Worm (Caenorhabditis elegans) whole organism, young adult: ENCODE measurements around the gene col-116.

Experiments
- C06A6.2 ChIP-seq: fragments of 200-800 bp; sonication (Bioruptor generic); conservative IDR thresholded peaks from 2 replicates; pipeline ENCODE4 v1.3.6; 2022; ENCODE audit warnings: missing genetic modification characterization, missing compliant biosample characterization
- C17E4.6 ChIP-seq: fragments of 200-800 bp; sonication (Bioruptor generic); IDR thresholded peaks from 2 replicates; pipeline ENCODE4 v1.3.6; 2022; ENCODE audit warnings: missing genetic modification reagents, missing genetic modification characterization, missing compliant biosample characterization
- D2030.7 ChIP-seq: fragments of 200-800 bp; sonication (Bioruptor generic); IDR thresholded peaks from 2 replicates; pipeline ENCODE4 v1.3.6; 2022; ENCODE audit warnings: missing genetic modification reagents, missing genetic modification characterization, missing compliant biosample characterization
- F10E7.11 ChIP-seq: sonication (generic microtip); optimal IDR thresholded peaks from 2 replicates; lab custom pipeline; 2017; ENCODE audit warnings: mild to moderate bottlenecking, missing genetic modification characterization, moderate library complexity, missing compliant biosample characterization
- F22D6.2 ChIP-seq: sonication (generic microtip); optimal IDR thresholded peaks from 2 replicates; lab custom pipeline; 2016; ENCODE audit warnings: mild to moderate bottlenecking, missing genetic modification characterization, missing compliant biosample characterization
- F23B12.7 ChIP-seq: sonication (generic microtip); optimal IDR thresholded peaks from 2 replicates; lab custom pipeline; 2017; ENCODE audit warnings: missing genetic modification characterization, mild to moderate bottlenecking, missing compliant biosample characterization, antibody characterized with exemption, moderate library complexity; ENCODE audit not compliant: insufficient read depth
- F33H1.4 ChIP-seq: fragments of 200-800 bp; sonication (Bioruptor generic); IDR thresholded peaks from 2 replicates; pipeline ENCODE4 v1.3.6; 2022; ENCODE audit warnings: missing genetic modification reagents, missing genetic modification characterization, missing compliant biosample characterization
- F37B4.10 ChIP-seq: fragments of 200-800 bp; sonication (Bioruptor generic); IDR thresholded peaks from 2 replicates; pipeline ENCODE4 v1.3.6; 2022; ENCODE audit warnings: missing genetic modification characterization, missing compliant biosample characterization
- F55B11.4 ChIP-seq: sonication (generic microtip); optimal IDR thresholded peaks from 2 replicates; lab custom pipeline; 2016; ENCODE audit warnings: missing compliant biosample characterization, missing genetic modification characterization, borderline replicate concordance; ENCODE audit not compliant: insufficient read depth
- F57A8.1 ChIP-seq: fragments of 200-800 bp; sonication (Bioruptor generic); optimal IDR thresholded peaks from 2 replicates; lab custom pipeline; 2018; ENCODE audit warnings: mild to moderate bottlenecking, missing genetic modification characterization, moderate library complexity, missing compliant biosample characterization
- F57C9.4 ChIP-seq: sonication (generic microtip); optimal IDR thresholded peaks from 2 replicates; lab custom pipeline; 2017; ENCODE audit warnings: mild to moderate bottlenecking, missing genetic modification characterization, missing compliant biosample characterization
- T07F8.4 ChIP-seq: sonication (generic microtip); optimal IDR thresholded peaks from 2 replicates; lab custom pipeline; 2016; ENCODE audit warnings: mild to moderate bottlenecking, missing genetic modification characterization, moderate library complexity, missing compliant biosample characterization
- T26A5.8 ChIP-seq: sonication (generic microtip); optimal IDR thresholded peaks from 2 replicates; lab custom pipeline; 2016; ENCODE audit warnings: missing genetic modification characterization, missing compliant biosample characterization
- Y53F4B.3 ChIP-seq: fragments of 200-800 bp; sonication (Bioruptor generic); IDR thresholded peaks from 2 replicates; pipeline ENCODE4 v1.3.6; 2022; ENCODE audit warnings: missing genetic modification reagents, missing genetic modification characterization, missing compliant biosample characterization
- Y67H2A.10 ChIP-seq: fragments of 200-800 bp; sonication (Bioruptor generic); conservative IDR thresholded peaks from 2 replicates; pipeline ENCODE4 v1.3.6; 2022; ENCODE audit warnings: missing genetic modification reagents, missing genetic modification characterization, missing compliant biosample characterization
- Y79H2A.3 ChIP-seq: fragments of 200-800 bp; sonication (Bioruptor generic); conservative IDR thresholded peaks from 2 replicates; pipeline ENCODE4 v1.3.6; 2022; ENCODE audit warnings: missing genetic modification reagents, missing genetic modification characterization, missing compliant biosample characterization
- ZK185.1 ChIP-seq: sonication (generic microtip); optimal IDR thresholded peaks from 2 replicates; lab custom pipeline; 2016; ENCODE audit warnings: mild to moderate bottlenecking, missing genetic modification characterization, missing compliant biosample characterization; ENCODE audit not compliant: poor library complexity, severe bottlenecking
- akir-1 ChIP-seq: fragments of 200-800 bp; sonication (Bioruptor generic); optimal IDR thresholded peaks from 2 replicates; lab custom pipeline; 2018; ENCODE audit warnings: mild to moderate bottlenecking, missing genetic modification characterization, moderate library complexity, missing compliant biosample characterization
- aptf-3 ChIP-seq: fragments of 200-800 bp; sonication (Bioruptor generic); IDR thresholded peaks from 2 replicates; pipeline ENCODE4 v1.3.6; 2022; ENCODE audit warnings: missing genetic modification characterization, missing compliant biosample characterization
- bed-2 ChIP-seq: fragments of 200-800 bp; sonication (Bioruptor generic); IDR thresholded peaks from 2 replicates; pipeline ENCODE4 v1.3.6; 2022; ENCODE audit warnings: missing genetic modification reagents, missing genetic modification characterization, missing compliant biosample characterization
- cebp-2 ChIP-seq: fragments of 200-800 bp; sonication (Bioruptor generic); IDR thresholded peaks from 2 replicates; pipeline ENCODE4 v1.3.6; 2022; ENCODE audit warnings: missing genetic modification characterization, missing compliant biosample characterization
- ceh-40 ChIP-seq: fragments of 200-800 bp; sonication (Bioruptor generic); IDR thresholded peaks from 2 replicates; pipeline ENCODE4 v1.3.6; 2022; ENCODE audit warnings: missing genetic modification characterization, missing compliant biosample characterization
- ceh-79 ChIP-seq: sonication (generic microtip); optimal IDR thresholded peaks from 2 replicates; lab custom pipeline; 2017; ENCODE audit warnings: mild to moderate bottlenecking, missing genetic modification characterization, missing compliant biosample characterization
- ceh-91 ChIP-seq: fragments of 200-800 bp; sonication (Bioruptor generic); IDR thresholded peaks from 2 replicates; pipeline ENCODE4 v1.3.6; 2022; ENCODE audit warnings: missing genetic modification reagents, missing genetic modification characterization, missing compliant biosample characterization
- die-1 ChIP-seq: sonication (generic microtip); optimal IDR thresholded peaks from 2 replicates; lab custom pipeline; 2016; ENCODE audit warnings: missing genotype, mild to moderate bottlenecking, missing genetic modification characterization, missing compliant biosample characterization
- efl-1 ChIP-seq: fragments of 150-350 bp; optimal IDR thresholded peaks from 2 replicates; lab custom pipeline; 2014; ENCODE audit warnings: missing biosample characterization, missing genetic modification reagents, missing genetic modification characterization
- fkh-3 ChIP-seq: sonication (generic microtip); optimal IDR thresholded peaks from 2 replicates; lab custom pipeline; 2016; ENCODE audit warnings: mild to moderate bottlenecking, missing genetic modification characterization, missing compliant biosample characterization
- hmg-1.2 ChIP-seq: fragments of 200-800 bp; sonication (Bioruptor generic); IDR thresholded peaks from 2 replicates; pipeline ENCODE4 v1.3.6; 2022; ENCODE audit warnings: missing genetic modification reagents, missing genetic modification characterization, missing compliant biosample characterization
- let-526 ChIP-seq: fragments of 200-800 bp; sonication (Bioruptor generic); IDR thresholded peaks from 2 replicates; pipeline ENCODE4 v1.3.6; 2022; ENCODE audit warnings: missing genetic modification reagents, missing genetic modification characterization, missing compliant biosample characterization
- lin-40 ChIP-seq: sonication (generic microtip); optimal IDR thresholded peaks from 2 replicates; lab custom pipeline; 2016; ENCODE audit warnings: missing genetic modification characterization, mild to moderate bottlenecking, missing compliant biosample characterization, missing genotype, missing genetic modification reagents
- lin-54 ChIP-seq: fragments of 200-800 bp; sonication (Bioruptor generic); optimal IDR thresholded peaks from 2 replicates; lab custom pipeline; 2018; ENCODE audit warnings: mild to moderate bottlenecking, missing genetic modification characterization, missing compliant biosample characterization
- lsl-1 ChIP-seq: fragments of 200-800 bp; sonication (Bioruptor generic); optimal IDR thresholded peaks from 2 replicates; lab custom pipeline; 2018; ENCODE audit warnings: mild to moderate bottlenecking, missing genetic modification characterization, moderate library complexity, missing compliant biosample characterization
- madf-10 ChIP-seq: sonication (generic microtip); optimal IDR thresholded peaks from 2 replicates; lab custom pipeline; 2016; ENCODE audit warnings: mild to moderate bottlenecking, missing genetic modification characterization, missing compliant biosample characterization
- madf-3 ChIP-seq: fragments of 200-800 bp; sonication (Bioruptor generic); IDR thresholded peaks from 2 replicates; pipeline ENCODE4 v1.3.6; 2022; ENCODE audit warnings: missing genetic modification reagents, missing genetic modification characterization, missing compliant biosample characterization
- nfya-1 ChIP-seq: sonication (generic microtip); optimal IDR thresholded peaks from 2 replicates; lab custom pipeline; 2017; ENCODE audit warnings: antibody characterized with exemption, missing compliant biosample characterization, missing genetic modification characterization, borderline replicate concordance; ENCODE audit not compliant: insufficient read depth
- nfyb-1 ChIP-seq: fragments of 200-800 bp; sonication (Bioruptor generic); IDR thresholded peaks from 2 replicates; pipeline ENCODE4 v1.3.6; 2022; ENCODE audit warnings: missing genetic modification reagents, missing genetic modification characterization, missing compliant biosample characterization
- nhr-27 ChIP-seq: fragments of 200-800 bp; sonication (Bioruptor generic); optimal IDR thresholded peaks from 2 replicates; lab custom pipeline; 2018; ENCODE audit warnings: mild to moderate bottlenecking, missing genetic modification characterization, moderate library complexity, missing compliant biosample characterization
- rcor-1 ChIP-seq: fragments of 200-800 bp; sonication (Bioruptor generic); IDR thresholded peaks from 2 replicates; pipeline ENCODE4 v1.3.6; 2022; ENCODE audit warnings: missing genetic modification reagents, missing genetic modification characterization, missing compliant biosample characterization
- rec-8 ChIP-seq, 2 experiments: sonication (generic microtip); optimal IDR thresholded peaks; 2 replicates each; lab custom pipeline; 2016; ENCODE audit warnings: mild to moderate bottlenecking in 2 of 2, missing genetic modification characterization in 2 of 2, missing genetic modification reagents in 2 of 2, missing genotype in 2 of 2, missing biosample characterization in 1 of 2, missing compliant biosample characterization in 1 of 2, moderate library complexity in 1 of 2
- sea-2 ChIP-seq: fragments of 200-800 bp; sonication (Bioruptor generic); IDR thresholded peaks from 2 replicates; pipeline ENCODE4 v1.3.6; 2022; ENCODE audit warnings: missing genetic modification characterization, missing compliant biosample characterization
- snpc-1.1 ChIP-seq: sonication (generic microtip); optimal IDR thresholded peaks from 2 replicates; lab custom pipeline; 2017; ENCODE audit warnings: missing genetic modification characterization, mild to moderate bottlenecking, missing compliant biosample characterization, antibody characterized with exemption, moderate library complexity, missing genotype, missing genetic modification reagents; ENCODE audit not compliant: insufficient read depth
- snpc-1.3 ChIP-seq: sonication (generic microtip); optimal IDR thresholded peaks from 2 replicates; lab custom pipeline; 2017; ENCODE audit warnings: missing genetic modification characterization, mild to moderate bottlenecking, missing compliant biosample characterization, antibody characterized with exemption, moderate library complexity, missing genotype, missing genetic modification reagents; ENCODE audit not compliant: insufficient read depth
- snpc-4 ChIP-seq, 5 experiments: fragments of 150-350 bp in 1 of 5; sonication (generic microtip) in 4 of 5; optimal IDR thresholded peaks; 2 replicates each; lab custom pipeline; 2014 to 2018; ENCODE audit warnings: missing genetic modification characterization in 5 of 5, missing biosample characterization in 3 of 5, antibody characterized with exemption in 2 of 5, mild to moderate bottlenecking in 2 of 5, missing compliant biosample characterization in 2 of 5, missing genotype in 2 of 5, moderate library complexity in 2 of 5, missing genetic modification reagents in 1 of 5
- somi-1 ChIP-seq: fragments of 200-800 bp; sonication (Bioruptor generic); optimal IDR thresholded peaks from 2 replicates; lab custom pipeline; 2018; ENCODE audit warnings: mild to moderate bottlenecking, missing genetic modification characterization, missing compliant biosample characterization
- tbp1 ChIP-seq: fragments of 200-800 bp; sonication (Bioruptor generic); optimal IDR thresholded peaks from 2 replicates; lab custom pipeline; 2018; ENCODE audit warnings: mild to moderate bottlenecking, missing genetic modification characterization, missing compliant biosample characterization
- xnd-1 ChIP-seq: sonication (generic microtip); optimal IDR thresholded peaks from 2 replicates; lab custom pipeline; 2016; ENCODE audit warnings: missing genotype, missing genetic modification reagents, missing genetic modification characterization, missing compliant biosample characterization
- ztf-18 ChIP-seq: sonication (generic microtip); optimal IDR thresholded peaks from 2 replicates; lab custom pipeline; 2016; ENCODE audit warnings: missing genotype, mild to moderate bottlenecking, missing genetic modification characterization, missing compliant biosample characterization
- ztf-26 ChIP-seq: sonication (generic microtip); optimal IDR thresholded peaks from 2 replicates; lab custom pipeline; 2017; ENCODE audit warnings: missing genetic modification characterization, missing compliant biosample characterization

The col-116 gene

DNA sequence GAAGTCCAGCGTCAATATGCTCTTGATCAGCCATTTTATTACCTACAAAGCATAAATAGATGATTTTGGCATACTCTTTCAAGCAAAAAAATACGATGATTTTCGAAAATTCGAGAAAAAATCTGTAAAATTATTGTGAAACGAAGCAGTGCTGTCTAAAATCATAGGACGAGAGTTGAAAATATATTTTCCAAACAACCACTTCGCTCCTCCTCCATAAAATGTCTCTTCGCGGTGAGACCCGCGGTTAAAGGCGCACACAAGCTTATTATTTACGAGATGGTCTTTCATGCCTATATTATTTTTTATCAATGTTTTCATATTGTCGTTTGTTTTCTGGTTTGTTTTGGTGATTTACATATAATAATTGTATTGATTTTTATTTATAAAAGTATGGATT lies 23.6 kb downstream of the col-116 start, which contains the start of gene nap-1:
Gene nap-1 (minus strand): TSS at position 42 of the 400 bp plus-strand sequence.
- TF ChIP-seq rcor-1 (GFP tag; lab: Robert Waterston, UW) (peak; percentile 51; the same call in 1 of the 2 replicates), efl-1 (GFP tag; lab: Kevin White, UChicago) (no peak), cebp-2 (GFP tag; lab: Robert Waterston, UW) (no peak), F57C9.4 (no peak), snpc-1.1 (tag; lab: Kevin White, UChicago) (no peak), madf-3 (no peak), D2030.7 (GFP tag; lab: Robert Waterston, UW) (no peak), madf-10 (tag; lab: Kevin White, UChicago) (no peak), lin-54 (GFP tag; lab: Kevin White, UChicago) (peak; percentile 26), F55B11.4 (tag; lab: Kevin White, UChicago) (no peak), C06A6.2 (GFP tag; lab: Robert Waterston, UW) (no peak), aptf-3 (no peak), lin-40 (tag; lab: Kevin White, UChicago) (peak; percentile 37), Y79H2A.3 (GFP tag; lab: Robert Waterston, UW) (no peak), F37B4.10 (no peak), ZK185.1 (tag; lab: Kevin White, UChicago) (no peak), fkh-3 (tag; lab: Kevin White, UChicago) (no peak), lsl-1 (peak; percentile 28), F33H1.4 (peak; percentile 92), somi-1 (no peak), nhr-27 (tag; lab: Kevin White, UChicago) (no peak), F22D6.2 (tag; lab: Kevin White, UChicago) (no peak), F57A8.1 (GFP tag; lab: Kevin White, UChicago) (no peak), rec-8 (tag; optimal IDR thresholded peaks at IDR 0.05; lab: Kevin White, UChicago) (no peak), ceh-40 (no peak), nfyb-1 (0 out of 2 replicates have a peak, but pooled peaks have one; percentile 49), ceh-91 (GFP tag; lab: Robert Waterston, UW) (no peak), xnd-1 (tag; lab: Kevin White, UChicago) (no peak), Y53F4B.3 (GFP tag; lab: Robert Waterston, UW) (no peak), akir-1 (no peak), ztf-26 (no peak), hmg-1.2 (GFP tag; lab: Robert Waterston, UW) (peak; percentile 34; the same call in 1 of the 2 replicates), nfya-1 (tag; lab: Kevin White, UChicago) (no peak), F23B12.7 (tag; lab: Kevin White, UChicago) (peak; percentile 40), snpc-1.3 (tag; lab: Kevin White, UChicago) (peak; percentile 6), bed-2 (GFP tag; lab: Robert Waterston, UW) (no peak), C17E4.6 (GFP tag; lab: Robert Waterston, UW) (no peak), snpc-4 (GFP tag; optimal IDR thresholded peaks at IDR 0.05; lab: Kevin White, UChicago) (no peak), snpc-4 (tag; optimal IDR thresholded peaks at IDR 0.05; lab: Kevin White, UChicago) (peak in 2 of 4 experiments; percentile 53 to 80), T07F8.4 (tag; lab: Kevin White, UChicago) (no peak), T26A5.8 (tag; lab: Kevin White, UChicago) (no peak), tbp1 (peak; percentile 55), die-1 (tag; lab: Kevin White, UChicago) (no peak), Y67H2A.10 (GFP tag; lab: Robert Waterston, UW) (no peak), sea-2 (GFP tag; lab: Robert Waterston, UW) (no peak), ztf-18 (no peak), F10E7.11 (tag; lab: Kevin White, UChicago) (no peak), ceh-79 (tag; lab: Kevin White, UChicago) (no peak), let-526 (GFP tag; lab: Robert Waterston, UW) (no peak)
